Fruit fly (Drosophila melanogaster) Kc167 (cell line): ENCODE data around the gene MFS3.

Experiments used
- Sin3A ChIP-seq: fragments of >200 bp; optimal IDR thresholded peaks from 2 replicates; lab custom pipeline; 2018; ENCODE audit warnings: missing external identifiers
- h ChIP-seq: fragments of >200 bp; optimal IDR thresholded peaks from 3 replicates; lab custom pipeline; 2018; ENCODE audit warnings: missing external identifiers
- psq ChIP-seq: fragments of >200 bp; optimal IDR thresholded peaks from 2 replicates; lab custom pipeline; 2017; ENCODE audit warnings: missing external identifiers
- ttk ChIP-seq: sonication (Bioruptor generic); optimal IDR thresholded peaks from 2 replicates; lab custom pipeline; 2017; ENCODE audit warnings: missing external identifiers

DNA sequence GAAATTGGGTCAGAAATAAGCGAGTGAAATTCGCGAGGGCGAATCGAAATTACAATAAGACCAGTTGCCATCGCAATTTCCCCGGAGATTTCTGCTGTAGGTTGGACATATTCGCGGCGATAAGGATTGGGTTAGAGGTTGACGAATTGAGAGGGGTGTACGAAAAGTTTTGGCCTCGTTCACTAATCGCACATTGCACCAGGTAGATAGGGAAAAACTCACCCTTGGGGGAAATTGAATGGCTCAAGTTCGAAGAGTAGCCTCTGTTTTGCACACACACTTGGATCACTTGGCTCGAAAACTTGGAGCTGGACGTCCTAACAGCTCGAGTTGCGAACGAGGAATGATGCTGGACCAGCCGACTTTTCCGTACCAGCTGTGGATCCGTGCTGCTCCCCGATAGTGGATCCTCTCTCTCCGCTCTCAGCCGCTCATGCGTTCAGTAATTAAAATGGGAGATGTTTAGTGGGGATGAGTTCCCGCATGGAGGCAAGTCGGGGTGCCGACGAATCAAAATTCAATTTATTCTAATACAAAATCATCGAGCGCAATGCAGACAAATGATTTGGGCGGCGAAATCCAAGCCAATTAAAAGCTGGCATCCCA is 20.6 kb downstream of the MFS3 start, which contains the start of gene CG5080:
- TF ChIP-seq ttk (no peak), psq (lab: Kevin White, UChicago) (no peak), Sin3A (lab: Kevin White, UChicago) (no peak), h (lab: Kevin White, UChicago) (no peak)
